Fruit fly (Drosophila melanogaster): Measurements from ENCODE around the gene CG13926.

dm6 chr3L:1637652-1638051, 19.7 kb upstream of the CG13926 start, which contains the start of gene nSyb:
- TF ChIP-seq psq (optimal IDR thresholded peaks at IDR 0.05) (no peak), h (optimal IDR thresholded peaks at IDR 0.05) (no peak), Myc (optimal IDR thresholded peaks at IDR 0.05) (no peak), Sin3A (optimal IDR thresholded peaks at IDR 0.05) (no peak), insv (optimal IDR thresholded peaks at IDR 0.05) (no peak), ttk (optimal IDR thresholded peaks at IDR 0.05) (no peak)
